Fruit fly (Drosophila melanogaster) whole organism, embryonic: ENCODE measurements around the gene Sec20.

Experiments
- Atf-2 ChIP-seq: fragments of 200-800 bp; sonication (Bioruptor generic); optimal IDR thresholded peaks from 2 replicates; lab custom pipeline; 2016; ENCODE audit warnings: missing biosample characterization, missing genetic modification characterization
- Atf3 ChIP-seq: fragments of 200-800 bp; sonication (Bioruptor generic); optimal IDR thresholded peaks from 3 replicates; lab custom pipeline; 2016; ENCODE audit warnings: missing biosample characterization, missing genetic modification characterization
- Bdp1 ChIP-seq: fragments of 200-800 bp; sonication (Bioruptor generic); optimal IDR thresholded peaks from 3 replicates; lab custom pipeline; 2016; ENCODE audit warnings: missing biosample characterization, missing genetic modification characterization
- CG10462 ChIP-seq: fragments of 200-800 bp; sonication (Bioruptor generic); optimal IDR thresholded peaks from 2 replicates; lab custom pipeline; 2016; ENCODE audit warnings: missing biosample characterization, missing genetic modification characterization
- CG13894 ChIP-seq: fragments of 200-800 bp; sonication (Bioruptor generic); optimal IDR thresholded peaks from 3 replicates; lab custom pipeline; 2018; ENCODE audit warnings: missing biosample characterization, mild to moderate bottlenecking, missing genetic modification characterization, moderate library complexity
- CG15514 ChIP-seq: fragments of 200-800 bp; sonication (Bioruptor generic); optimal IDR thresholded peaks from 3 replicates; lab custom pipeline; 2017; ENCODE audit warnings: missing biosample characterization, missing genetic modification characterization, mild to moderate bottlenecking, moderate library complexity, missing genetic modification reagents
- CG1603 ChIP-seq: fragments of 200-800 bp; sonication (Bioruptor generic); optimal IDR thresholded peaks from 2 replicates; lab custom pipeline; 2019; ENCODE audit warnings: missing biosample characterization, mild to moderate bottlenecking, missing genetic modification characterization, moderate library complexity
- CG16863 ChIP-seq: fragments of 200-800 bp; sonication (Bioruptor generic); optimal IDR thresholded peaks from 3 replicates; lab custom pipeline; 2016; ENCODE audit warnings: missing biosample characterization, missing genetic modification characterization
- CG17361 ChIP-seq: fragments of 200-800 bp; sonication (Bioruptor generic); IDR thresholded peaks from 3 replicates; pipeline ENCODE4 v1.3.6; 2022; ENCODE audit warnings: missing biosample characterization, missing genetic modification characterization
- CG2116 ChIP-seq: fragments of 200-800 bp; sonication (Bioruptor generic); optimal IDR thresholded peaks from 3 replicates; lab custom pipeline; 2018; ENCODE audit warnings: missing biosample characterization, mild to moderate bottlenecking, missing genetic modification characterization
- CG30403 ChIP-seq: fragments of 200-800 bp; sonication (Bioruptor generic); optimal IDR thresholded peaks from 3 replicates; lab custom pipeline; 2016; ENCODE audit warnings: missing biosample characterization, missing genetic modification characterization
- CG3163 ChIP-seq: fragments of 200-800 bp; sonication (Bioruptor generic); optimal IDR thresholded peaks from 3 replicates; lab custom pipeline; 2016; ENCODE audit warnings: missing biosample characterization, missing genetic modification characterization
- CG34224 ChIP-seq: fragments of 200-800 bp; sonication (Bioruptor generic); IDR thresholded peaks from 3 replicates; pipeline ENCODE4 v1.3.6; 2022; ENCODE audit warnings: missing biosample characterization, missing genetic modification characterization; ENCODE audit not compliant: partially characterized antibody
- CG6175 ChIP-seq: fragments of 200-800 bp; sonication (Bioruptor generic); IDR thresholded peaks from 3 replicates; pipeline ENCODE4 v1.3.6; 2022; ENCODE audit warnings: missing biosample characterization, missing genetic modification characterization
- CG8478 ChIP-seq: fragments of >200 bp; optimal IDR thresholded peaks from 2 replicates; lab custom pipeline; 2018
- CG9437 ChIP-seq: fragments of 200-800 bp; sonication (Bioruptor generic); optimal IDR thresholded peaks from 2 replicates; lab custom pipeline; 2018; ENCODE audit warnings: missing biosample characterization, mild to moderate bottlenecking, missing genetic modification characterization
- CG9727 ChIP-seq: fragments of 200-800 bp; sonication (Bioruptor generic); optimal IDR thresholded peaks from 3 replicates; lab custom pipeline; 2017; ENCODE audit warnings: missing biosample characterization, mild to moderate bottlenecking, missing genetic modification characterization
- CTCF ChIP-seq: fragments of 200-800 bp; sonication (Bioruptor generic); optimal IDR thresholded peaks from 2 replicates; lab custom pipeline; 2017; ENCODE audit warnings: missing biosample characterization, mild to moderate bottlenecking, missing genetic modification characterization, moderate library complexity
- E2f2 ChIP-seq: fragments of 200-800 bp; sonication (Bioruptor generic); IDR thresholded peaks from 2 replicates; pipeline ENCODE4 v1.3.6; 2022; ENCODE audit warnings: missing biosample characterization, missing genetic modification characterization
- Ets97D ChIP-seq: fragments of 200-800 bp; sonication (Bioruptor generic); optimal IDR thresholded peaks from 3 replicates; lab custom pipeline; 2016; ENCODE audit warnings: missing biosample characterization, missing genetic modification characterization
- Fer2 ChIP-seq: fragments of 200-800 bp; sonication (Bioruptor generic); optimal IDR thresholded peaks from 2 replicates; lab custom pipeline; 2018; ENCODE audit warnings: missing biosample characterization, mild to moderate bottlenecking, missing genetic modification characterization, moderate library complexity
- Fer3 ChIP-seq: fragments of 200-800 bp; sonication (Bioruptor generic); optimal IDR thresholded peaks from 2 replicates; lab custom pipeline; 2018; ENCODE audit warnings: missing biosample characterization, mild to moderate bottlenecking, missing genetic modification characterization, moderate library complexity
- HLH4C ChIP-seq: fragments of 200-800 bp; sonication (Bioruptor generic); IDR thresholded peaks from 3 replicates; pipeline ENCODE4 v1.3.6; 2022; ENCODE audit warnings: missing biosample characterization, missing genetic modification characterization; ENCODE audit not compliant: partially characterized antibody
- Hr51 ChIP-seq, 2 experiments: fragments of 200-800 bp; sonication (Bioruptor generic); optimal IDR thresholded peaks; 2 replicates in 1 of 2; 3 replicates in 1 of 2; lab custom pipeline; 2016 to 2018; ENCODE audit warnings: missing biosample characterization in 2 of 2, missing genetic modification characterization in 2 of 2, mild to moderate bottlenecking in 1 of 2, moderate library complexity in 1 of 2
- NC2β ChIP-seq: fragments of 200-800 bp; sonication (Bioruptor generic); optimal IDR thresholded peaks from 2 replicates; lab custom pipeline; 2016; ENCODE audit warnings: missing biosample characterization, missing genetic modification characterization
- NFAT ChIP-seq: fragments of 200-800 bp; sonication (Bioruptor generic); IDR thresholded peaks from 2 replicates; pipeline ENCODE4 v1.3.6; 2022; ENCODE audit warnings: missing biosample characterization, missing genetic modification characterization
- Nf-YA ChIP-seq: fragments of 200-800 bp; sonication (Bioruptor generic); IDR thresholded peaks from 2 replicates; pipeline ENCODE4 v1.3.6; 2022; ENCODE audit warnings: missing biosample characterization, missing genetic modification characterization
- Ssrp ChIP-seq: fragments of 200-800 bp; sonication (Bioruptor generic); optimal IDR thresholded peaks from 2 replicates; lab custom pipeline; 2018; ENCODE audit warnings: missing biosample characterization, mild to moderate bottlenecking, missing genetic modification characterization, moderate library complexity
- Trl ChIP-seq, 3 experiments: fragments of >200 bp in 2 of 3; fragments of 200-800 bp in 1 of 3; sonication (Bioruptor generic) in 1 of 3; optimal IDR thresholded peaks; 2 replicates in 1 of 3; 3 replicates in 2 of 3; lab custom pipeline; 2016 to 2017; ENCODE audit warnings: missing biosample characterization in 1 of 3, missing genetic modification characterization in 1 of 3
- Vsx1 ChIP-seq: fragments of 200-800 bp; sonication (Bioruptor generic); optimal IDR thresholded peaks from 2 replicates; lab custom pipeline; 2017; ENCODE audit warnings: missing biosample characterization, mild to moderate bottlenecking, missing genetic modification characterization, missing genetic modification reagents
- ato ChIP-seq: fragments of 200-800 bp; sonication (Bioruptor generic); IDR thresholded peaks from 2 replicates; pipeline ENCODE4 v1.3.6; 2022; ENCODE audit warnings: missing biosample characterization, missing genetic modification characterization; ENCODE audit not compliant: partially characterized antibody
- bbx ChIP-seq: fragments of 200-800 bp; sonication (Bioruptor generic); IDR thresholded peaks from 2 replicates; pipeline ENCODE4 v1.3.6; 2022; ENCODE audit warnings: missing biosample characterization, missing genetic modification characterization; ENCODE audit not compliant: partially characterized antibody
- caup ChIP-seq: fragments of 200-800 bp; sonication (Bioruptor generic); optimal IDR thresholded peaks from 3 replicates; lab custom pipeline; 2017; ENCODE audit warnings: missing biosample characterization, mild to moderate bottlenecking, missing genetic modification characterization, moderate library complexity; ENCODE audit not compliant: severe bottlenecking
- croc ChIP-seq: fragments of 200-800 bp; sonication (Bioruptor generic); conservative IDR thresholded peaks from 3 replicates; pipeline ENCODE4 v1.3.6; 2022; ENCODE audit warnings: missing biosample characterization, missing genetic modification characterization
- dati ChIP-seq: fragments of 200-800 bp; sonication (Bioruptor generic); IDR thresholded peaks from 2 replicates; pipeline ENCODE4 v1.3.6; 2022; ENCODE audit warnings: missing biosample characterization, missing genetic modification characterization
- eve ChIP-seq, 2 experiments: fragments of >200 bp; optimal IDR thresholded peaks; 2 replicates each; lab custom pipeline; 2017; ENCODE audit warnings: missing biosample characterization in 2 of 2, missing genetic modification characterization in 2 of 2
- exex ChIP-seq: fragments of 200-800 bp; sonication (Bioruptor generic); optimal IDR thresholded peaks from 4 replicates; lab custom pipeline; 2018; ENCODE audit warnings: missing biosample characterization, mild to moderate bottlenecking, missing genetic modification characterization, moderate library complexity
- hb ChIP-seq: fragments of 200-800 bp; sonication (Bioruptor generic); IDR thresholded peaks from 3 replicates; pipeline ENCODE4 v1.3.6; 2022; ENCODE audit warnings: missing biosample characterization, missing genetic modification characterization; ENCODE audit not compliant: partially characterized antibody
- inv ChIP-seq: fragments of 200-800 bp; sonication (Bioruptor generic); IDR thresholded peaks from 2 replicates; pipeline ENCODE4 v1.3.6; 2022; ENCODE audit warnings: missing biosample characterization, missing genetic modification characterization; ENCODE audit not compliant: partially characterized antibody
- jing ChIP-seq: fragments of 200-800 bp; sonication (Bioruptor generic); optimal IDR thresholded peaks from 2 replicates; lab custom pipeline; 2018; ENCODE audit warnings: missing biosample characterization, mild to moderate bottlenecking, missing genetic modification characterization
- maf-S ChIP-seq: fragments of 200-800 bp; sonication (Bioruptor generic); optimal IDR thresholded peaks from 2 replicates; lab custom pipeline; 2016; ENCODE audit warnings: missing biosample characterization, missing genetic modification characterization
- org-1 ChIP-seq: fragments of 200-800 bp; sonication (Bioruptor generic); optimal IDR thresholded peaks from 2 replicates; lab custom pipeline; 2017; ENCODE audit warnings: missing biosample characterization, missing genetic modification characterization
- pros ChIP-seq: fragments of 200-800 bp; sonication (Bioruptor generic); optimal IDR thresholded peaks from 3 replicates; lab custom pipeline; 2019; ENCODE audit warnings: missing biosample characterization, mild to moderate bottlenecking, missing genetic modification characterization, moderate library complexity
- repo ChIP-seq: fragments of 200-800 bp; sonication (Bioruptor generic); optimal IDR thresholded peaks from 2 replicates; lab custom pipeline; 2016; ENCODE audit warnings: missing biosample characterization, missing genetic modification characterization
- row ChIP-seq: fragments of 200-800 bp; sonication (Bioruptor generic); IDR thresholded peaks from 3 replicates; pipeline ENCODE4 v1.3.6; 2022; ENCODE audit warnings: missing biosample characterization, missing genetic modification characterization
- sens ChIP-seq: fragments of 200-800 bp; sonication (Bioruptor generic); peaks from one replicate; lab custom pipeline; 2016; ENCODE audit warnings: missing biosample characterization, missing genetic modification characterization
- sr ChIP-seq: fragments of 200-800 bp; sonication (Bioruptor generic); IDR thresholded peaks from 3 replicates; pipeline ENCODE4 v1.3.6; 2022; ENCODE audit warnings: missing biosample characterization, missing genetic modification characterization
- trem ChIP-seq: fragments of 200-800 bp; optimal IDR thresholded peaks from 3 replicates; lab custom pipeline; 2019; ENCODE audit warnings: missing biosample characterization, mild to moderate bottlenecking, missing genetic modification characterization, moderate library complexity
- vfl ChIP-seq: fragments of 200-800 bp; sonication (Bioruptor generic); optimal IDR thresholded peaks from 2 replicates; lab custom pipeline; 2016; ENCODE audit warnings: missing biosample characterization, missing genetic modification characterization
- wdn ChIP-seq: fragments of 200-800 bp; sonication (Bioruptor generic); IDR thresholded peaks from 2 replicates; pipeline ENCODE4 v1.3.6; 2022; ENCODE audit warnings: missing biosample characterization, missing genetic modification characterization
- zen2 ChIP-seq: fragments of 200-800 bp; sonication (Bioruptor generic); IDR thresholded peaks from 3 replicates; pipeline ENCODE4 v1.3.6; 2022; ENCODE audit warnings: missing biosample characterization, missing genetic modification characterization; ENCODE audit not compliant: partially characterized antibody

The Sec20 gene

dm6 chr3R:5772433-5772832, 51.9 kb downstream of the Sec20 start (continued):
- TF ChIP-seq CG9437 (GFP tag; lab: Kevin White, UChicago) (peak; percentile 96), caup (no peak), repo (GFP tag; lab: Kevin White, UChicago) (no peak), Fer2 (tag; lab: Kevin White, UChicago) (no peak), Ets97D (GFP tag; lab: Kevin White, UChicago) (peak; percentile 8), dati (GFP tag; lab: Robert Waterston, UW) (no peak), CG8478 (lab: Kevin White, UChicago) (peak; percentile 47), exex (tag; lab: Kevin White, UChicago) (no peak), CG2116 (GFP tag; lab: Kevin White, UChicago) (no peak), pros (GFP tag; lab: Kevin White, UChicago) (no peak), Fer3 (no peak), sens (GFP tag; lab: Kevin White, UChicago) (peak; percentile 65), Vsx1 (no peak), HLH4C (no peak), maf-S (GFP tag; lab: Kevin White, UChicago) (no peak), Bdp1 (no peak), CTCF (GFP tag; lab: Kevin White, UChicago) (no peak), NFAT (GFP tag; lab: Robert Waterston, UW) (no peak), hb (GFP tag; lab: Robert Waterston, UW) (no peak), inv (GFP tag; lab: Robert Waterston, UW) (no peak), NC2β (no peak), wdn (GFP tag; lab: Robert Waterston, UW) (no peak), CG10462 (GFP tag; lab: Kevin White, UChicago) (no peak), Atf3 (GFP tag; lab: Kevin White, UChicago) (no peak), CG6175 (no peak), Trl (optimal IDR thresholded peaks at IDR 0.05; lab: Kevin White, UChicago) (no peak), Trl (GFP tag; optimal IDR thresholded peaks at IDR 0.05; lab: Kevin White, UChicago) (no peak), ato (GFP tag; lab: Robert Waterston, UW) (no peak), CG1603 (tag; lab: Kevin White, UChicago) (peak; percentile 17), CG30403 (no peak), Atf-2 (GFP tag; lab: Kevin White, UChicago) (no peak), croc (GFP tag; lab: Robert Waterston, UW) (no peak), CG13894 (no peak), bbx (GFP tag; lab: Robert Waterston, UW) (0 out of 2 replicates have a peak, but pooled peaks have one; percentile 24), CG17361 (GFP tag; lab: Robert Waterston, UW) (no peak), CG34224 (GFP tag; lab: Robert Waterston, UW) (no peak), Hr51 (GFP tag; optimal IDR thresholded peaks at IDR 0.05; lab: Kevin White, UChicago) (no peak), Ssrp (no peak), E2f2 (GFP tag; lab: Robert Waterston, UW) (peak; percentile 27; the same call in 1 of the 2 replicates), vfl (no peak), jing (GFP tag; lab: Kevin White, UChicago) (no peak), Nf-YA (GFP tag; lab: Robert Waterston, UW) (no peak), row (GFP tag; lab: Robert Waterston, UW) (0 out of 3 replicates have a peak, but pooled peaks have one; percentile 7), sr (peak; percentile 44; the same call in 1 of the 3 replicates), CG3163 (no peak), zen2 (GFP tag; lab: Robert Waterston, UW) (no peak), trem (tag; lab: Kevin White, UChicago) (peak; percentile 19), eve (GFP tag; optimal IDR thresholded peaks at IDR 0.05; lab: Kevin White, UChicago) (no peak), CG9727 (GFP tag; lab: Kevin White, UChicago) (peak; percentile 1), CG16863 (no peak), CG15514 (GFP tag; lab: Kevin White, UChicago) (no peak), org-1 (GFP tag; lab: Kevin White, UChicago) (no peak)
